Fruit fly (Drosophila melanogaster) whole organism, larva: ENCODE data around the gene CG43231.

ENCODE experiments used
- noc ChIP-seq: fragments of 200-800 bp; sonication (Bioruptor generic); optimal IDR thresholded peaks from 3 replicates; lab custom pipeline; 2019; ENCODE audit warnings: missing biosample characterization, mild to moderate bottlenecking, missing genetic modification characterization, moderate library complexity

CG43231 gene

dm6 chr2L:17752406-17752805, 47.9 kb downstream of the CG43231 start:
- no peak for TF ChIP-seq noc (tag; lab: Kevin White, UChicago)

dm6 chr2L:17754108-17754507, 49.6 kb downstream of the CG43231 start:
- TF ChIP-seq noc (tag; lab: Kevin White, UChicago): no peak

dm6 chr2L:17755576-17755975, 51.1 kb downstream of the CG43231 start:
- no peak for TF ChIP-seq noc (tag; lab: Kevin White, UChicago)
